Worm (Caenorhabditis elegans): ENCODE data around the gene rpb-6.

- TF ChIP-seq sea-1 (GFP tag; conservative IDR thresholded peaks at IDR 0.05) (peak; percentile 86), scrt-1 (GFP tag; IDR thresholded peaks at IDR 0.05) (peak; percentile 57; the same call in 1 of the 2 replicates), ceh-36 (tag; optimal IDR thresholded peaks at IDR 0.05) (peak; percentile 54), flt-1 (GFP tag; IDR thresholded peaks at IDR 0.05) (peak; percentile 81), hmbx-1 (tag; optimal IDR thresholded peaks at IDR 0.05) (peak; percentile 51), pes-1 (GFP tag; IDR thresholded peaks at IDR 0.05) (peak; percentile 82)
Measured at ce11 chrII:10563368-10563767, 15.8 kb upstream of the rpb-6 start, which contains the start of gene cdc-48.1.
